Worm (Caenorhabditis elegans) whole organism, dauer: Measurements from ENCODE around the gene ZK1307.9.

Experiments used
- unc-62 ChIP-seq: sonication (generic microtip); optimal IDR thresholded peaks from 2 replicates; lab custom pipeline; 2017; ENCODE audit warnings: missing biosample characterization, missing genetic modification reagents, missing genetic modification characterization

Gene ZK1307.9

DNA sequence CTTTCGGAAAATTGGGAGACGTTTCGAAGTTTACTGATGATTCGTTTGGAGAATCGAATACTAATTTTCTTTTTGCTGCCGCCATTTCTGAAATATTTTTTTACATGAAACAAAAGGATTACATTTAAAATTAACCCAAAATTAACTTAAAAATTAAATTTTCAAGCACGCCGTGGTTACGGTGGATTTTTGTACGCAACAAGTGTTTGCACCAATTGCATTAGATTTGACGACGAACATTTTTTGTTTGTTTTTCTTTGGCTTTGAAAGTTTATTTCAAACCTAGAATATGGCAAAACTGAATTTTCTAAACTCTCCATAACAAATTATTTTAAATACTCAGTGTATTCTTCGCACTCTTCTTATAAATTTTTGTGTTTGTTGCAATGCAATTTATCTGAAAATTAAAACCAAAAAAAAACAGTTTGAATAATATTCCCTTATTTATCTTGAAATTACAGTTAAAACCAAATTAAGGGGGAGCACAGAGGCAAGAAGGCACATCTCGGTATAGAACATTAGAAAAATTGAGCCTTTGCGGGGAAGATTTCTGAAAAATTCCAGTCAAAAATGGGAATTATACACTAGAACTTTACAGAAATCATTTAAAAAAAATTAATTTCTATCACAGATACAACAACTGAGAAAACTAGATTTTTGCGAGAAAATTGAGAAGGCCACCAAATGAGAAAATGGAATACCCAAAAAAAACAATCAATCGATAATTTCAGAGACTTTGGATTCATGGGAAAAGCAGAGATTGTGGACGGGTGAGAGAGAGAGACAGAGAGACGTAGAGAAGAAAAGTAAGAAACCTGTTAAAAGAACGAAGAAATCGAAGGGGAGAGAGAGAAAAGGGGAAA lies 32.0 kb upstream of the ZK1307.9 start, which contains the start of gene hal-3:
TSS of gene hal-3 (minus strand) at position 87 of the 863 bp plus-strand sequence.
- no peak for TF ChIP-seq unc-62 (GFP tag; lab: Kevin White, UChicago)

DNA sequence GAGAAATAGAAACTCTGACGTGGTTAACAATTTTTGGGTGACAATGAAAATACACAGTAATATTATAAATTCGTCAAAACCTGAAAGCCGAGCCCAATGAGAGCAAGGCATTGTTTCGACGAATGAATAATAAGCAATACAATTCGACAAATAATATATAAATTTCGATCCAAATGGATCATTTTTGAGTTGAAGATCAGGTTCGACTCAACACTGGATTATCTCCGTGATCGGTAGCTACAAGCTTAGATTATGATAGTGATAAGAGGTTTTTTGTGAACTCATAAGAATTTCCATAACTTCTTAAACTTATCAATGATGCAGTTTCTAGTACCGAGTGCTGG lies 31.4 kb upstream of the ZK1307.9 start:
- no peak for TF ChIP-seq unc-62 (GFP tag; lab: Kevin White, UChicago)

DNA sequence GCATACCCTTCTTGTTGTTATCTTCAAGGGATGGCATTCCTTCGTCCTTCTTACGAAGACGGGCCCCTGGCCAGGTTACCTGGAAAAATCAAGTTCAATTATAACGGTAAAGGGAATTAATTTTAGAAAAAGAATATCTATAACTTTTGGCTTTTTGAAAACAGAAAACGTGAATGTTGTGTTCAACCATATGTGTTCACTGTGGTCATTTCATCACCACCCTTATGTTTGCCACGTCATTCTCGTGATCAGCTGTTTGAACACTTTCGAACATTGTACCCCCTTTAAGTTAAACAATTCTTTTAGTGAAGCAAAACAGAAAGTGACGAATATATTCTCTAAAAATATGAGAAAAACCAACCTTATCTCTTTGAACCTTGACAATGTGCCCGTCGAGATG lies 30.5 kb upstream of the ZK1307.9 start:
- TF ChIP-seq unc-62 (GFP tag; lab: Kevin White, UChicago), result no peak

DNA sequence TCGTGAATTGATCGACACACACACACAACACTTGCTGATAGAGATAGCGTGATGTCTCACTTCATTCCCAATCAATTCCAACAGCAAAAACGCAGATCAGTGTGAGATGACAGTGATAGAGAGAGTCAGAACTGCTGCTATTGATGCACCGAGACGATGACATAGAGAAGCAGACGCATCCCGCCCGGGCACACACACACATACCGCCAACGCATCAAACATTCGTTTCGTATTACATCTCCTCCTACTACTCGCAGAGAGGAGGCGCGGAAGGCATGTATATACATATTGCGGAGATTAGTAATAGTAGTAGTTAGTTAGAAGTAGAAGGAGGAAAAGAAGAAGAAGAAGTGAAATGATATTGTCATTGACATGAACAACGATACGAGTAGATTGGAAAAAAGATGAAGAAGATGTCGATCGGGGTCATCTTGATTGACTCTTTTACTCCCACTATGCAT lies 29.9 kb upstream of the ZK1307.9 start:
- no peak for TF ChIP-seq unc-62 (GFP tag; lab: Kevin White, UChicago)

DNA sequence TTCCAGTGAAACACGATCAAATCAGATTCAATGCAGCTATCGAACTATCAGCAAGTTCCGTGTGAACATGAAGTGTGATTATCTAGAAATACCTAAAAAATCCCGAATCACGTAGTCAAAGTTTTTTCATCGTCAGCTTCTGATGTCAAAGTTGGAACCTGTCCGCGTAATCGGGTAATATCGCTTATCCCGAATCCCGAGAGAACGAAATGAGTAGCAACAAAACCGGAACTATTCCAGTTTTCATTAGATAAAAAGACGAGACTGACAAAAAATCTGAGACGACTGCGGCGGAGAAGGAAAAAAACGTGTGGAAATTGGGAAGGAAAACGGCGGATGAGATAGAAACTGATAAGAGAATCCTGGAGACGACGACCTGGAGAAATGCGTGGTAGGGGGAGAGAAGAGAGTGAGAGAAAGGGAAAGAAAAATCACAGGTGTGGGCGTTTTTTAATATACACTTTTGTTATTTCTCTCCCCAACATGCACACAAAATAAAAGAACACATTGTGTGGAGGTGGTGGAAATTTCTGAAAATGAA lies 29.2 kb upstream of the ZK1307.9 start:
- no peak for TF ChIP-seq unc-62 (GFP tag; lab: Kevin White, UChicago)

DNA sequence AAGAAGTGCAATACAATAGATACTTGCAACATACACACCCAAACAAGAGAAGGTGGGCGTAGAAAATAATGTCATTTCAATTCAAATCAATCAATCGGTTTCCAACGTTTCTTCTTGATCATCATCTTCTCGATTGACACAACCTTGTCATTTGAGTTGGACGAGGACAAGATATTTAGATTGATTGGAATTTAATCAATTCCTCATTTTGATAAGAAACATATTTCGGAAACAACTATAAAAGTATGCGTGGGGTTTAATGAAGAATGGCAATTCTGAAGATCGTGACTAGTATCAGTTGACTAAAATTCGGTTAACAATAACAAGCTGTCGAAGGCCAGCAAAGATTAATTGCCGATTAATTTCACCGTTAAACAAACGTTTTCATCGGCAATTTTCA lies 28.7 kb upstream of the ZK1307.9 start:
- TF ChIP-seq unc-62 (GFP tag; lab: Kevin White, UChicago), result no peak

DNA sequence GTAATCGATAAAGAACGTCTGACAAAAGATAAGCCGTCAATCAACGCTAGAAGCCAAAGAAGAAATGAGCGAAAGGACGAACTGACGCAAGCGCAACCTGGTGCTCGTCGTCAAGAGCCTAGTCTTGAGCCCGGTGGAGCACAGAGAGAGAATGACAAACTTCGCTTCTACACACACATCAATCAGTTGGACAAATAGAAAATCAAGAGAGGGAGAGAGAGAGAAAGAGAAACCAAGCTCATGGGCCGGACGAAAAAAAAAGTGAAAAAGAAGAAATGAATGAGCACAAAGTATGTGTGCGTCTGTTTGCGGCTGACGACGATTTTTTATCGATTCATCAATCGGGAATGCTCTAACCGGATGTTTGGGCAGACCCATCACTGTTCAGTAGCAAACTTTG lies 28.2 kb upstream of the ZK1307.9 start:
- TF ChIP-seq unc-62 (GFP tag; lab: Kevin White, UChicago), result no peak

DNA sequence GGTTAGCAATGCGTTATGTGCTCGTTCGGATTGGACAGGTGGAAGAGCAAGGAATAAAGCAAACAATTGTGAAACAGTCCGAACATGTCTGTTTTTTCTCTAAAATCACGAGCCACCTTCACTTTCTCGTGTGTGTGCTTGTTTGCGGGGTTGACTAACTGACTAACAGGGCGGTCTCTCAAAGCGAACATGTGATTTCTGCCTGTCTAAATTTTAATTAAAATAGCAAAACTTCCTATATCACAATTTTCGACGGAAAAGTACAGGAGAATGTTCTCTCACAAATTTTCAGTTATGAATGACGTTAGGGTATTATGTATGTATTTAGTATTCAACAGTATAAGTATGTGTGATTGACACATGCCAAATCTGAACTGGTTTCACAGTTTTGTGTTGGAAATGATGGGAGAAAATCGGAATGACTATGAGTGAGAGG lies 27.4 kb upstream of the ZK1307.9 start:
- no peak for TF ChIP-seq unc-62 (GFP tag; lab: Kevin White, UChicago)

DNA sequence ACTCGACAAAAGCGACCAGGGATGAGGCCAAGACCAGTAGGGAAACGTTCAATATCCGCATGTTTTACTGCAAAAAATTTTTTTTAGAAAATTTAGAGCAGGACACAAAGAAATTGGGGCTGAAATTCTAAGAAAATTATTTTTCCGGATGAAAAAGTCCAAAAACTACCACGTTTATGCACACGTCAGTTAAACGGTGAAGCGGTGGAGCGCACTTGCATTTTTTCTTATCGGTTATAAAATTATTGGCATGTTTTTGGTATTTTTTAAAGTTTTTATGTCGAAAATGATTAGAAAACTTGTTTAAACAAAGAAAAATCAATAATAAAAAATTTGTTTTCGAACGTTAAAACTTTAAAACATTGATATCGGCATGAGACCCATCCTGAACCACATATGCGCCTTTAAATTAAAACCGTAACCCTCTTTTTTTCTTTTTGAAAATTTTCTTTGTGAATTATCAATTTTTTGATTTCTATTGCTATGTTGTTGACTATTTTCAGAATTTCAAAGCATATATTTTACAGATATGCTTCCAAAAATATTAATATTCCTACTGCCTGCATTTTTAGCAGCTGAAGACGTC lies 25.1 kb upstream of the ZK1307.9 start, which contains the start of the genes dnj-20 and ZK1307.8:
TSS of gene dnj-20 (minus strand) at position 67 of the 586 bp plus-strand sequence.
TSS of gene ZK1307.8 (plus strand) at position 504 of the 586 bp plus-strand sequence.
- TF ChIP-seq unc-62 (GFP tag; lab: Kevin White, UChicago), result no peak

DNA sequence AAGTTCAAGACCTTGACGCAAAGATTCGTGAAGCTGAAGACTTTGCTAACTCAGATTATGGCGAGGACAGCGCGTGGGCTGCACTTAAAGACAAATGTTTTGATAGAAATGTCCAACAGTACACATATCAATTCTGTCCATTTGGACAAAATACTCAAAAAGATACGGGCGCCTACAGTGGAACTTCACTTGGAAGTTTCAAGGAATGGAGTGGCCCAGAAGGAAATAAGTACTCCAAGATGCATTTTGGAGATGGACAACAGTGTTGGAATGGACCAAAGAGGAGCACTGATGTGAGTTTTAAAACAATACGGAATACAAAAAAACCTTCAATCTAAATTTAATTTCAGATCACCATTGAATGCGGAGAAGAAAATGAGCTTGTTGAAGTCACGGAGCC lies 23.4 kb upstream of the ZK1307.9 start:
- TF ChIP-seq unc-62 (GFP tag; lab: Kevin White, UChicago), result no peak

DNA sequence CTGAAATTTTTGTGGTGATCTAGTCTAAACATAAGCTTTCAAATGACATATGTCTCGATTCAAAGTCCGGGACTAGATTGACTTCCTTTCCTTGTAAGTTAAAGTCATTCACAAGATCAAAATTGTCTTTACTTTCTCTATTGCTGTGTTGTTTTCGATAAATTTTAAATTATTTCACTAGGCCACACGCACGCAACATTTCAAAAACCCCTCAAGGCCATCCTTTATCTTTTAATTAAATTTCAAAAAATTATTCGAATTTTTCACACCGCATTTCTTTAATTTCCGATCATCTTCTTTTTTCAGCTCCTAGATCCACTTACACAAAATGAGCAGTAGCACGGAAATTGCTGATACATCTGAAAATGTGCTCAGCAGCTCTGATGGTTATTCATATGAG lies 13.0 kb upstream of the ZK1307.9 start, which contains the start of gene ZK1307.7:
TSS of gene ZK1307.7 (plus strand) at position 301 of the 400 bp plus-strand sequence.
- TF ChIP-seq unc-62 (GFP tag; lab: Kevin White, UChicago), result no peak

DNA sequence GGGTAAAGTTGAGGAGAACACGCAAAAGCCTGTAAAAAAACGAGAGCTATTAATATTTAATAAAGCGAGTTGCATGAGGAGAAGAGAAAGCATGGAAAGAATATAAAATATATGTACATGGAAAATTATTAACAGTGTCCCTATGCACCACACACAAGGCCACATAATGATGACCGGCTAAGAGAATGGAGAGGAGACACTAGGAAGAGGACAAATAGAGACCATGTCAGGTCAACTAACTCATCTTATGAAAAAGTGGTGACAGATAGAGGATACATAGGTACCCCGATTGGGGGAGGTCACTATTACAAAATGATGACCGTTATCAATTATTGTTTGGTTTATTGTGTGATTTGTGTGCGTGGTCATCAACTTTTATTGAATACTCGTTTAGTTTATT lies 4.9 kb upstream of the ZK1307.9 start, which contains the start of gene fzr-1:
TSS of gene fzr-1 (minus strand) at position 29 of the 400 bp plus-strand sequence.
- TF ChIP-seq unc-62 (GFP tag; lab: Kevin White, UChicago), result no peak

DNA sequence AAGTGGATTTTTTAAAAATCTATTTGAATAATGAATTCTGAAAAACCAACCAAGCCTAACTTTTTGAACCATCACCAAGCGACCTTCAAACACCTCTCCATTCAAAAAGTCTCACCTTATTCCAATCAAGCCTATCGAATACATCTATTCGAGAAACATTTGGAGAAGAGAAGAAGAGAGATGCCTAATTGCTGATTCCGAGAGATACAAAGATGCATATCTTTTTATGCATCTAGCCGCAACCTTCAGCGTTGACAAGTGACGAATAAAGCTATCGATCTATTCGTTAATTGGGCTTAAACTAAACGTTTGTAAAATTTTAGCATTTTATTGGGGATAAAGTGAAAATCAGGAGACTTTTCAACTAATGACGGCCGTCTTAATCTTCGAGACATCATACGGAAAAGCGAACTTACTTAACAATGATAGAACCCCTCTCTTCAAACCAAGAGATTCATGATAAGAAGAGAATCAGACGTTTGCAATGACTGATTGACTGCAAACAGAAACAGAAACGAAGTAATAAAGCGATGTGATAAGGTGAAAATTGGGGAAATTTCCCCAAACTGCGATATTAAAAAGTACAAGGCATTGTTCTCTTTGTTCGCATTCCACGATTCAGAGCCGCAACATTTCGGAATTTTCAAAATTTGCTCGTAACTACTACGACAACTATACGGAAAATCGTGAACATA lies 4.2 kb upstream of the ZK1307.9 start:
- TF ChIP-seq unc-62 (GFP tag; lab: Kevin White, UChicago), result no peak

DNA sequence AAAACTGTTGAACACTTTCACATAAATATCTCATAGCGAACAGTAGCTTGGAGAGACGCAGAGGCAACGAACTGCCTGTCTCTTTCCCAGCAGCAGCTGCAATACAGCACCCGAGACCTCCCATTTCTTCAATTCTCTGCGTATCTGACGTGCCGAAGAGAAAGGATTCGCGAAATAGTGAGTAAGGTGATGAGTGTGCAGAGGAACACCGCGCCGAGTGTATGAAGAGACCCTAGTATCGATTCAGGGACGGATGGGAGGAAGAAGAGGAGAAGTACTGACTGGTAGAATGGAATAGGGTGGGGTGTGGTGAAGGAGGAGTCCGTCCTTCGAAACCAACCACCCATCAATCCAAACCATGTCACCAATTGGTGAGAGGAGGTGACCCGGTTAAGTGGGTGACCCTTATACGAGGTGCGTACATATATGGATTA lies 3.2 kb upstream of the ZK1307.9 start:
- TF ChIP-seq unc-62 (GFP tag; lab: Kevin White, UChicago), result no peak
